Worm (Caenorhabditis elegans) whole organism, midembryonic: ENCODE measurements around the gene C36B7.2.

Source experiments
- cog-1 ChIP-seq: sonication (generic microtip); optimal IDR thresholded peaks from 2 replicates; lab custom pipeline; 2016; ENCODE audit warnings: missing genetic modification characterization, missing compliant biosample characterization
- flt-1 ChIP-seq: fragments of 200-800 bp; sonication (Bioruptor generic); IDR thresholded peaks from 2 replicates; pipeline ENCODE4 v1.3.6; 2022; ENCODE audit warnings: missing genetic modification characterization, missing compliant biosample characterization
- klf-2 ChIP-seq: fragments of 200-800 bp; sonication (Bioruptor generic); conservative IDR thresholded peaks from 2 replicates; pipeline ENCODE4 v1.3.6; 2022; ENCODE audit warnings: missing genetic modification reagents, missing genetic modification characterization, missing compliant biosample characterization
- ref-1 ChIP-seq: fragments of 200-800 bp; sonication (Bioruptor generic); conservative IDR thresholded peaks from 2 replicates; pipeline ENCODE4 v1.3.6; 2022; ENCODE audit warnings: missing genetic modification reagents, missing genetic modification characterization, missing compliant biosample characterization
- ztf-23 ChIP-seq: fragments of 200-800 bp; sonication (Bioruptor generic); IDR thresholded peaks from 2 replicates; pipeline ENCODE4 v1.3.6; 2022; ENCODE audit warnings: missing genetic modification reagents, missing genetic modification characterization, missing compliant biosample characterization
- ztf-29 ChIP-seq: fragments of 200-800 bp; sonication (Bioruptor generic); IDR thresholded peaks from 2 replicates; pipeline ENCODE4 v1.3.6; 2022; ENCODE audit warnings: missing genetic modification reagents, missing genetic modification characterization, missing compliant biosample characterization

- TF ChIP-seq cog-1 (no peak), ref-1 (GFP tag; lab: Robert Waterston, UW) (no peak), flt-1 (no peak), ztf-23 (GFP tag; lab: Robert Waterston, UW) (no peak), ztf-29 (GFP tag; lab: Robert Waterston, UW) (no peak), klf-2 (GFP tag; lab: Robert Waterston, UW) (no peak)
Observed at ce11 chrX:7143515-7143914, 37.3 kb downstream of the C36B7.2 start, which contains the start of gene alh-10.
